Fruit fly (Drosophila melanogaster): ENCODE results near the gene CCT2.

DNA sequence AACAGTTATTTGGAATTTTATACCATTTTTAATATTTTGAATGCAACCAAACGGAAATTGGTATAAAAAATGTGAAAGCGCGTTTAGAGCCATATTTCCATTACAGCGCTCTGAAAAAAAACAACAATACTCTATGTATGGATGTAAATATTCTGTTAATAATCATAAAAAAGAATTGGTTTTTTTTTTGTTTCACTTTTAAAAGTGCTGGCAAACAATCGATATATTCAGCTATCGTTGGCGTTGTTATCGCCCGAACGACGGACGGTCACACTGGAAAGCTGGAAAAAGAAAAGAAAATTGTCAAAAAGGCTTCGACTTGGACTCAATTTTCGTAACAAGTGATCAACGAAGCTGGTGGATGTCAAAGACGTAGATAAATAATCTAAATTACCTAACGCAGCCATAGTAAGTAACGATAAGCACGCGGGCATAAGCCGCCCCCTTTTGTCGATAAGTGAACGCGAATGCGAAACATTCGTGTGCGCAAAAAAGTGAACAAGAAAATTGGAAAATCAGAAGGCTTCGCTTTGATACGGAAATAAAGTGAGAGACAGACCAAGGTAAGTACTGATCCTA, 53.0 kb downstream of the CCT2 start, which contains the start of gene CG7065:
- TF ChIP-seq eg (GFP tag; IDR thresholded peaks at IDR 0.05) (no peak), CG6792 (GFP tag; optimal IDR thresholded peaks at IDR 0.05) (no peak), CG15336 (GFP tag; IDR thresholded peaks at IDR 0.05) (no peak), Lpt (GFP tag; optimal IDR thresholded peaks at IDR 0.05) (no peak), cyc (GFP tag; optimal IDR thresholded peaks at IDR 0.05) (no peak), achi (GFP tag; optimal IDR thresholded peaks at IDR 0.05) (no peak), fd85E (GFP tag; optimal IDR thresholded peaks at IDR 0.05) (no peak), CG1621 (tag; optimal IDR thresholded peaks at IDR 0.05) (no peak), OdsH (GFP tag; optimal IDR thresholded peaks at IDR 0.05) (no peak), CG9139 (GFP tag; optimal IDR thresholded peaks at IDR 0.05) (no peak), CG11294 (GFP tag; IDR thresholded peaks at IDR 0.05) (no peak)
